Worm (Caenorhabditis elegans) whole organism, young adult: ENCODE data around the gene str-155.

ENCODE experiments used
- die-1 ChIP-seq: sonication (generic microtip); optimal IDR thresholded peaks from 2 replicates; lab custom pipeline; 2016; ENCODE audit warnings: missing genotype, mild to moderate bottlenecking, missing genetic modification characterization, missing compliant biosample characterization
- nfyb-1 ChIP-seq: fragments of 200-800 bp; sonication (Bioruptor generic); IDR thresholded peaks from 2 replicates; pipeline ENCODE4 v1.3.6; 2022; ENCODE audit warnings: missing genetic modification reagents, missing genetic modification characterization, missing compliant biosample characterization
- unc-62 ChIP-seq: fragments of 150-350 bp; optimal IDR thresholded peaks from 2 replicates; lab custom pipeline; 2014; ENCODE audit warnings: missing biosample characterization, missing genetic modification reagents, missing genetic modification characterization

DNA sequence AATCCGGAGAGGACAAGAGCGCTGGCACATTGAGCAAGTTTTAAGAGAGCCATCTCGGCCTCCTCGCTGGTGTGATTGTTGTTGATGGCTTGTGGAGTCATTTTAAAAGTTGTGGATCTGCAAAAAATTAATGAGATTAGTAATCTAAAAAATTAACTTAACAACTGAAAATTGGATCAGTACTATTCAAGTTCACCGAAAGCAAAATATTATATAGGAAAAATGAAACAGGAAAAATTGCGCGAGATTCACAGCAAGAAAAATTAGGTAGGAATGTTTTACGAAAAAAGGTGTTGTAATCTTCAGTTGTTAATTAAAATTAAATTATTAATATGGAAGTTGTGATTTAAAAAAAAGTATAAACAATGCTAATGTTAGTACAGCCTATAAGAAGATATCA lies 28.5 kb upstream of the str-155 start, which contains the start of gene T08B6.1:
- TF ChIP-seq die-1 (tag; lab: Kevin White, UChicago) = no peak
- TF ChIP-seq unc-62 = no peak
- no peak for TF ChIP-seq nfyb-1
